Fruit fly (Drosophila melanogaster): ENCODE measurements around the gene MnM.

MnM gene

dm6 chr3L:3205349-3205748 is 27.0 kb upstream of the MnM start, which contains the start of gene CG32277:
CG32277 (minus strand) TSS chr3L:3205449.
- TF ChIP-seq Lpt (GFP tag; optimal IDR thresholded peaks at IDR 0.05) (no peak), CG3919 (GFP tag; optimal IDR thresholded peaks at IDR 0.05) (no peak), CG1621 (tag; optimal IDR thresholded peaks at IDR 0.05) (no peak), CG9139 (GFP tag; optimal IDR thresholded peaks at IDR 0.05) (no peak), CG6808 (GFP tag; optimal IDR thresholded peaks at IDR 0.05) (no peak), ss (GFP tag; optimal IDR thresholded peaks at IDR 0.05) (no peak), CG34406 (GFP tag; optimal IDR thresholded peaks at IDR 0.05) (no peak), Eip78C (GFP tag) (no peak), topi (GFP tag; optimal IDR thresholded peaks at IDR 0.05) (no peak), esn (GFP tag; optimal IDR thresholded peaks at IDR 0.05) (no peak), CG32006 (GFP tag; optimal IDR thresholded peaks at IDR 0.05) (no peak)

- TF ChIP-seq CG11762 (GFP tag; optimal IDR thresholded peaks at IDR 0.05; ENCODE audit: insufficient read depth) (no peak), Eip78C (GFP tag) (no peak), Eip93F (GFP tag; optimal IDR thresholded peaks at IDR 0.05) (no peak), fd59A (GFP tag; optimal IDR thresholded peaks at IDR 0.05) (no peak), svp (GFP tag) (no peak), CG11294 (GFP tag; IDR thresholded peaks at IDR 0.05) (no peak), Met (GFP tag; optimal IDR thresholded peaks at IDR 0.05) (no peak), CG6792 (GFP tag; optimal IDR thresholded peaks at IDR 0.05) (no peak), acj6 (GFP tag; optimal IDR thresholded peaks at IDR 0.05) (no peak)
Measured at dm6 chr3L:3204348-3204747, 26.0 kb upstream of the MnM start, which contains the start of gene CG33159. CG33159 (minus strand) TSS chr3L:3204448.

dm6 chr3L:3203062-3203461 is 24.7 kb upstream of the MnM start, which contains the start of gene CG32271:
CG32271 (minus strand) TSS chr3L:3203162.
- TF ChIP-seq Sox15 (GFP tag; optimal IDR thresholded peaks at IDR 0.05) (no peak), CG32006 (GFP tag; optimal IDR thresholded peaks at IDR 0.05) (no peak), eg (GFP tag; IDR thresholded peaks at IDR 0.05) (no peak), topi (GFP tag; optimal IDR thresholded peaks at IDR 0.05) (no peak), CG8319 (GFP tag; optimal IDR thresholded peaks at IDR 0.05) (no peak), esn (GFP tag; optimal IDR thresholded peaks at IDR 0.05) (no peak), acj6 (GFP tag; optimal IDR thresholded peaks at IDR 0.05) (no peak), Ets21C (GFP tag; optimal IDR thresholded peaks at IDR 0.05) (no peak), CG31627 (GFP tag; optimal IDR thresholded peaks at IDR 0.05) (no peak), CG11294 (GFP tag; IDR thresholded peaks at IDR 0.05) (no peak), fd85E (GFP tag; optimal IDR thresholded peaks at IDR 0.05) (no peak), Met (GFP tag; optimal IDR thresholded peaks at IDR 0.05) (no peak), salr (GFP tag; optimal IDR thresholded peaks at IDR 0.05) (no peak), ss (GFP tag; optimal IDR thresholded peaks at IDR 0.05) (no peak), fd59A (GFP tag; optimal IDR thresholded peaks at IDR 0.05) (no peak), CG6854 (GFP tag; optimal IDR thresholded peaks at IDR 0.05) (no peak), CG6808 (GFP tag; optimal IDR thresholded peaks at IDR 0.05) (no peak), cyc (GFP tag; optimal IDR thresholded peaks at IDR 0.05) (no peak), CG3032 (tag; optimal IDR thresholded peaks at IDR 0.05) (no peak)

dm6 chr3L:3198447-3199402 is 20.3 kb upstream of the MnM start, which contains the start of the genes CG32276 and gry:
CG32276 (minus strand) TSS chr3L:3199047.
gry (plus strand) TSS chr3L:3199090.
- TF ChIP-seq vri (GFP tag; optimal IDR thresholded peaks at IDR 0.05) (no peak), CG11902 (GFP tag; optimal IDR thresholded peaks at IDR 0.05) (peak; percentile 63), acj6 (GFP tag; optimal IDR thresholded peaks at IDR 0.05) (peak; percentile 73), CG6808 (GFP tag; optimal IDR thresholded peaks at IDR 0.05) (no peak), Met (GFP tag; optimal IDR thresholded peaks at IDR 0.05) (no peak), topi (GFP tag; optimal IDR thresholded peaks at IDR 0.05) (peak; percentile 70), CG7368 (GFP tag; optimal IDR thresholded peaks at IDR 0.05) (no peak), spab (GFP tag; optimal IDR thresholded peaks at IDR 0.05) (no peak), net (GFP tag; optimal IDR thresholded peaks at IDR 0.05) (no peak), Eip93F (GFP tag; optimal IDR thresholded peaks at IDR 0.05) (peak; percentile 78), CG8119 (GFP tag; IDR thresholded peaks at IDR 0.05) (peak; percentile 32; the same call in 1 of the 3 replicates), CG8319 (GFP tag; optimal IDR thresholded peaks at IDR 0.05) (peak; percentile 57), CG15336 (GFP tag; IDR thresholded peaks at IDR 0.05) (peak; percentile 45; the same call in 1 of the 2 replicates), Smox (GFP tag; optimal IDR thresholded peaks at IDR 0.05) (no peak), Sox102F (GFP tag; optimal IDR thresholded peaks at IDR 0.05) (peak; percentile 75), eg (GFP tag; IDR thresholded peaks at IDR 0.05) (peak; percentile 72), CG31627 (GFP tag; optimal IDR thresholded peaks at IDR 0.05) (peak; percentile 78), Hr4 (GFP tag; optimal IDR thresholded peaks at IDR 0.05) (no peak), CG34406 (GFP tag; optimal IDR thresholded peaks at IDR 0.05) (peak; percentile 50), lz (GFP tag; optimal IDR thresholded peaks at IDR 0.05) (peak; percentile 85), esn (GFP tag; optimal IDR thresholded peaks at IDR 0.05) (peak; percentile 77), CG9139 (GFP tag; optimal IDR thresholded peaks at IDR 0.05) (no peak), CG32006 (GFP tag; optimal IDR thresholded peaks at IDR 0.05) (no peak), CG6854 (GFP tag; optimal IDR thresholded peaks at IDR 0.05) (peak; percentile 71), Ets96B (tag; optimal IDR thresholded peaks at IDR 0.05) (no peak), fd59A (GFP tag; optimal IDR thresholded peaks at IDR 0.05) (peak; percentile 11)

All from whole organism, prepupa.